Worm (Caenorhabditis elegans) whole organism, L1 larva: ENCODE data around the gene C08B6.3.

Source experiments
- Y116A8C.19 ChIP-seq: sonication (generic microtip); optimal IDR thresholded peaks from 2 replicates; lab custom pipeline; 2016; ENCODE audit warnings: missing compliant biosample characterization, missing genetic modification characterization, borderline replicate concordance
- ama-1 ChIP-seq: fragments of 150-350 bp; optimal IDR thresholded peaks from 2 replicates; lab custom pipeline; 2014
- blmp-1 ChIP-seq: fragments of 150-350 bp; optimal IDR thresholded peaks from 2 replicates; lab custom pipeline; 2014; ENCODE audit warnings: missing biosample characterization, missing genetic modification characterization
- grh-1 ChIP-seq: fragments of 200-800 bp; sonication (Bioruptor generic); IDR thresholded peaks from 2 replicates; pipeline ENCODE4 v1.3.6; 2022; ENCODE audit warnings: missing genetic modification reagents, missing genetic modification characterization, missing compliant biosample characterization
- lin-14 ChIP-seq: fragments of 200-800 bp; sonication (Bioruptor generic); optimal IDR thresholded peaks from 2 replicates; lab custom pipeline; 2018; ENCODE audit warnings: mild to moderate bottlenecking, missing genetic modification characterization, moderate library complexity, missing compliant biosample characterization
- lin-15B ChIP-seq: fragments of 150-350 bp; sonication (generic microtip); optimal IDR thresholded peaks from 3 replicates; lab custom pipeline; 2014; ENCODE audit warnings: missing biosample characterization, missing genetic modification characterization
- lin-39 ChIP-seq: fragments of 150-350 bp; optimal IDR thresholded peaks from 2 replicates; lab custom pipeline; 2014; ENCODE audit warnings: missing biosample characterization, missing genetic modification reagents, missing genetic modification characterization
- nhr-237 ChIP-seq: fragments of 150-350 bp; optimal IDR thresholded peaks from 2 replicates; lab custom pipeline; 2014; ENCODE audit warnings: missing biosample characterization, missing genetic modification characterization
- snpc-4 ChIP-seq: fragments of 150-350 bp; optimal IDR thresholded peaks from 2 replicates; lab custom pipeline; 2014; ENCODE audit warnings: missing biosample characterization, missing genetic modification characterization

DNA sequence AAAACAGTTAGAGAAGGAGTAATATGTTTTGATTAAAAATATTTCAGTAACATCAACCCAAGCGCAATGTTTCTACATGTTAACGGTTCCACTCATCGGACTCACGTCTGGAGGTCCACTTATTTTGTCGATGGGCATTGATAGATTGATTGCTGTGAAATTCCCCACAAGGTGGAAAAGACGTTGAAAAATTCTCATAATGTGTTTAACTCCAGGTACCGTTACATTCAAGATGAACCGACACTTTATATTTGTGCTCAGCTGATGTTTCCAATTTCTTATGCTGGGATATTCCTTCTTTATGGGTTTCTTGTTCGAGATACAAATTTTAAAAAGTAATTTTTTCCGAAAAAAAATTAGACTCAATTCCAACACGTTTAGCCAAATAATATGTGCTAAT lies 41.0 kb upstream of the C08B6.3 start:
- no peak for TF ChIP-seq snpc-4 (tag; lab: Kevin White, UChicago)
- no peak for TF ChIP-seq lin-14 (GFP tag; lab: Kevin White, UChicago)
- no peak for TF ChIP-seq lin-15B (tag; lab: Kevin White, UChicago)
- TF ChIP-seq nhr-237 (tag; lab: Kevin White, UChicago) = no peak
- no peak for TF ChIP-seq ama-1
- TF ChIP-seq grh-1 (GFP tag; lab: Robert Waterston, UW) = no peak
- no peak for TF ChIP-seq lin-39 (tag; lab: Kevin White, UChicago)
- no peak for TF ChIP-seq blmp-1 (tag; lab: Kevin White, UChicago)
- no peak for TF ChIP-seq Y116A8C.19 (tag; lab: Kevin White, UChicago)
